Fruit fly (Drosophila melanogaster) S2 (cell line): ENCODE data around the gene Mps1.

Source experiments
- CG8478 ChIP-seq: fragments of >200 bp; optimal IDR thresholded peaks from 2 replicates; lab custom pipeline; 2018
- CTCF ChIP-seq, 2 experiments: fragments of >200 bp; optimal IDR thresholded peaks; 2 replicates each; lab custom pipeline; 2018

dm6 chr3R:17705140-17705539, 34.1 kb downstream of the Mps1 start:
- no peak for TF ChIP-seq CTCF (optimal IDR thresholded peaks at IDR 0.05; lab: Kevin White, UChicago)
- TF ChIP-seq CG8478 (lab: Kevin White, UChicago), result no peak
